Worm (Caenorhabditis elegans) whole organism, early embryonic: Measurements from ENCODE around the gene Y82E9BR.9.

Source experiments
- aly-1 ChIP-seq: sonication (generic microtip); optimal IDR thresholded peaks from 2 replicates; lab custom pipeline; 2016; ENCODE audit warnings: missing genetic modification characterization, missing compliant biosample characterization
- ama-1 ChIP-seq: fragments of 150-350 bp; optimal IDR thresholded peaks from 2 replicates; lab custom pipeline; 2014
- ets-7 ChIP-seq: sonication (generic microtip); optimal IDR thresholded peaks from 2 replicates; lab custom pipeline; 2016; ENCODE audit warnings: missing genotype, missing genetic modification characterization, missing compliant biosample characterization
- hmbx-1 ChIP-seq: sonication (generic microtip); optimal IDR thresholded peaks from 2 replicates; lab custom pipeline; 2016; ENCODE audit warnings: mild to moderate bottlenecking, missing genetic modification characterization, missing compliant biosample characterization
- hnd-1 ChIP-seq: sonication (generic microtip); optimal IDR thresholded peaks from 2 replicates; lab custom pipeline; 2016; ENCODE audit warnings: missing genetic modification characterization, missing compliant biosample characterization
- tbx-11 ChIP-seq: fragments of 200-800 bp; sonication (Bioruptor generic); IDR thresholded peaks from 2 replicates; pipeline ENCODE4 v1.3.6; 2022; ENCODE audit warnings: missing genetic modification characterization, missing compliant biosample characterization
- tbx-37 ChIP-seq: fragments of 200-800 bp; sonication (Bioruptor generic); conservative IDR thresholded peaks from 2 replicates; pipeline ENCODE4 v1.3.6; 2022; ENCODE audit warnings: missing genetic modification reagents, missing genetic modification characterization, missing compliant biosample characterization

DNA sequence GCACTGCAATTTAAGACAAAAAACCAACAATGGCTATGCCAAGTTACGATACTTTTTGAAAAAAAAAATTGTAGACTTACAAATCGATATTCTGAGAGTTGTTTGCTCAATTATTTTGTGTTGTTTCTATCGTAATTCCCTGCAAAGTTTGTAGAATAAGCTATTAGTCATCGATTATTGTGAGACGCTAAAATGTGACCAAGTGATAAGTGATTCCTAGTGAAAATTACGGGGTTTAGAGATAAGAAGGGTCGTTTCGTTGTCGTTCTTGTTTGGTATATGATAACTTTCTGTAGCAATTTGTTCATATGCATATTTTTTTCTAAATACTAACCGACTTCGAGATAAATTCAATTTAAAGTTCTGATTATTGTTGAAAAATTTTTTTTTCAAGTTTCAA, 38.6 kb upstream of the Y82E9BR.9 start:
- TF ChIP-seq ama-1 (lab: Kevin White, UChicago) (no peak), hmbx-1 (tag; lab: Kevin White, UChicago) (no peak), hnd-1 (no peak), tbx-37 (no peak), aly-1 (tag; lab: Kevin White, UChicago) (no peak), tbx-11 (GFP tag; lab: Robert Waterston, UW) (no peak), ets-7 (no peak)
